Worm (Caenorhabditis elegans) whole organism, L4 larva: ENCODE results near the gene ZC239.4.
A peak's percentile ranks its signal among the peaks of the same experiment; 100 is the strongest.

Experiments used
- R02D3.7 ChIP-seq: fragments of 150-350 bp; sonication (generic microtip); optimal IDR thresholded peaks from 3 replicates; lab custom pipeline; 2014; ENCODE audit warnings: missing biosample characterization, missing genetic modification characterization
- T20F7.1 ChIP-seq: fragments of 200-800 bp; sonication (Bioruptor generic); optimal IDR thresholded peaks from 2 replicates; lab custom pipeline; 2018; ENCODE audit warnings: mild to moderate bottlenecking, missing genetic modification characterization, missing compliant biosample characterization
- ZK337.2 ChIP-seq: fragments of 200-800 bp; sonication (Bioruptor generic); IDR thresholded peaks from 2 replicates; pipeline ENCODE4 v1.3.6; 2022; ENCODE audit warnings: missing genetic modification reagents, missing genetic modification characterization, missing compliant biosample characterization
- ZK546.5 ChIP-seq, 2 experiments: sonication (generic microtip); optimal IDR thresholded peaks; 2 replicates each; lab custom pipeline; 2017; ENCODE audit warnings: missing biosample characterization in 2 of 2, missing genetic modification characterization in 2 of 2
- aha-1 ChIP-seq: fragments of 150-350 bp; peaks from one replicate; lab custom pipeline; 2014; ENCODE audit warnings: missing biosample characterization, missing genetic modification characterization
- ama-1 ChIP-seq: fragments of 150-350 bp; optimal IDR thresholded peaks from 2 replicates; lab custom pipeline; 2014; ENCODE audit warnings: inconsistent platforms, mixed read lengths
- ceh-28 ChIP-seq: fragments of 150-350 bp; optimal IDR thresholded peaks from 2 replicates; lab custom pipeline; 2014; ENCODE audit warnings: missing biosample characterization, missing genetic modification reagents, missing genetic modification characterization
- ceh-32 ChIP-seq: sonication (generic microtip); optimal IDR thresholded peaks from 2 replicates; lab custom pipeline; 2016; ENCODE audit warnings: mild to moderate bottlenecking, missing genetic modification characterization, missing compliant biosample characterization; ENCODE audit not compliant: poor library complexity
- ces-1 ChIP-seq: fragments of 150-350 bp; sonication (generic microtip); optimal IDR thresholded peaks from 4 replicates; lab custom pipeline; 2014; ENCODE audit warnings: missing biosample characterization, missing genetic modification reagents, missing genetic modification characterization
- daf-16 ChIP-seq, 3 experiments: sonication (generic microtip); optimal IDR thresholded peaks; 2 replicates each; lab custom pipeline; 2016 to 2017; ENCODE audit warnings: missing genetic modification characterization in 3 of 3, missing genetic modification reagents in 3 of 3, mild to moderate bottlenecking in 2 of 3, missing compliant biosample characterization in 2 of 3, missing biosample characterization in 1 of 3, moderate library complexity in 1 of 3
- dmd-6 ChIP-seq: fragments of 200-800 bp; sonication (Bioruptor generic); IDR thresholded peaks from 2 replicates; pipeline ENCODE4 v1.3.6; 2022; ENCODE audit warnings: missing genetic modification reagents, missing genetic modification characterization, missing compliant biosample characterization
- dve-1 ChIP-seq: sonication (generic microtip); optimal IDR thresholded peaks from 2 replicates; lab custom pipeline; 2017; ENCODE audit warnings: antibody characterized with exemption, mild to moderate bottlenecking, missing genetic modification characterization, missing compliant biosample characterization; ENCODE audit not compliant: insufficient read depth
- egl-27 ChIP-seq: sonication (generic microtip); optimal IDR thresholded peaks from 3 replicates; lab custom pipeline; 2017; ENCODE audit warnings: missing biosample characterization, missing genetic modification reagents, missing genetic modification characterization
- hlh-11 ChIP-seq: fragments of 200-800 bp; sonication (Bioruptor generic); optimal IDR thresholded peaks from 2 replicates; lab custom pipeline; 2018; ENCODE audit warnings: mild to moderate bottlenecking, missing genetic modification characterization, missing compliant biosample characterization
- jun-1 ChIP-seq: fragments of 150-350 bp; optimal IDR thresholded peaks from 2 replicates; lab custom pipeline; 2014; ENCODE audit warnings: missing biosample characterization, missing genetic modification reagents, missing genetic modification characterization
- lin-15B ChIP-seq: fragments of 150-350 bp; sonication (generic microtip); optimal IDR thresholded peaks from 3 replicates; lab custom pipeline; 2014; ENCODE audit warnings: missing biosample characterization, missing genetic modification characterization
- lin-38 ChIP-seq: fragments of 200-800 bp; sonication (Bioruptor generic); IDR thresholded peaks from 2 replicates; pipeline ENCODE4 v1.3.6; 2022; ENCODE audit warnings: missing genetic modification reagents, missing genetic modification characterization, missing compliant biosample characterization
- lin-39 ChIP-seq: fragments of 150-350 bp; optimal IDR thresholded peaks from 2 replicates; lab custom pipeline; 2014; ENCODE audit warnings: missing biosample characterization, missing genetic modification reagents, missing genetic modification characterization
- madf-5 ChIP-seq, 2 experiments: fragments of 200-800 bp; sonication (Bioruptor generic); IDR thresholded peaks; 2 replicates each; pipeline ENCODE4 v1.3.6; 2022; ENCODE audit warnings: missing compliant biosample characterization in 2 of 2, missing genetic modification characterization in 2 of 2
- mxl-2 ChIP-seq: fragments of 200-800 bp; sonication (Bioruptor generic); conservative IDR thresholded peaks from 2 replicates; pipeline ENCODE4 v1.3.6; 2022; ENCODE audit warnings: missing genetic modification reagents, missing genetic modification characterization, missing compliant biosample characterization
- nhr-10 ChIP-seq: fragments of 150-350 bp; optimal IDR thresholded peaks from 2 replicates; lab custom pipeline; 2014; ENCODE audit warnings: missing biosample characterization, missing genetic modification characterization
- nhr-11 ChIP-seq: fragments of 150-350 bp; optimal IDR thresholded peaks from 2 replicates; lab custom pipeline; 2014; ENCODE audit warnings: missing biosample characterization, missing genetic modification characterization
- nhr-111 ChIP-seq: fragments of 200-800 bp; sonication (Bioruptor generic); optimal IDR thresholded peaks from 2 replicates; lab custom pipeline; 2018; ENCODE audit warnings: mild to moderate bottlenecking, missing genetic modification characterization, missing compliant biosample characterization
- nhr-28 ChIP-seq: fragments of 150-350 bp; optimal IDR thresholded peaks from 2 replicates; lab custom pipeline; 2014; ENCODE audit warnings: missing biosample characterization, missing genetic modification characterization
- nhr-48 ChIP-seq: sonication (generic microtip); optimal IDR thresholded peaks from 2 replicates; lab custom pipeline; 2016; ENCODE audit warnings: mild to moderate bottlenecking, missing genetic modification characterization, missing compliant biosample characterization
- php-3 ChIP-seq: fragments of 200-800 bp; sonication (Bioruptor generic); IDR thresholded peaks from 2 replicates; pipeline ENCODE4 v1.3.6; 2022; ENCODE audit warnings: missing genetic modification reagents, missing genetic modification characterization, missing compliant biosample characterization
- pqm-1 ChIP-seq: sonication (generic microtip); optimal IDR thresholded peaks from 2 replicates; lab custom pipeline; 2017; ENCODE audit warnings: missing biosample characterization, missing genetic modification characterization
- rbr-2 ChIP-seq: sonication (generic microtip); optimal IDR thresholded peaks from 2 replicates; lab custom pipeline; 2016; ENCODE audit warnings: missing genotype, missing genetic modification characterization, missing compliant biosample characterization
- set-16 ChIP-seq: fragments of 200-800 bp; sonication (Bioruptor generic); IDR thresholded peaks from 2 replicates; pipeline ENCODE4 v1.3.6; 2022; ENCODE audit warnings: missing genetic modification reagents, missing genetic modification characterization, missing compliant biosample characterization
- snpc-1.2 ChIP-seq: fragments of 200-800 bp; sonication (Bioruptor generic); IDR thresholded peaks from 2 replicates; pipeline ENCODE4 v1.3.6; 2022; ENCODE audit warnings: missing genetic modification reagents, missing genetic modification characterization, missing compliant biosample characterization
- tag-97 ChIP-seq: fragments of 200-800 bp; sonication (Bioruptor generic); IDR thresholded peaks from 2 replicates; pipeline ENCODE4 v1.3.6; 2022; ENCODE audit warnings: missing genetic modification characterization, missing compliant biosample characterization
- unc-130 ChIP-seq: sonication (generic microtip); optimal IDR thresholded peaks from 2 replicates; lab custom pipeline; 2016; ENCODE audit warnings: missing genetic modification reagents, missing genetic modification characterization, missing compliant biosample characterization
- ztf-11 ChIP-seq: fragments of 150-350 bp; optimal IDR thresholded peaks from 2 replicates; lab custom pipeline; 2014; ENCODE audit warnings: missing biosample characterization, missing genetic modification characterization

The ZC239.4 gene

DNA sequence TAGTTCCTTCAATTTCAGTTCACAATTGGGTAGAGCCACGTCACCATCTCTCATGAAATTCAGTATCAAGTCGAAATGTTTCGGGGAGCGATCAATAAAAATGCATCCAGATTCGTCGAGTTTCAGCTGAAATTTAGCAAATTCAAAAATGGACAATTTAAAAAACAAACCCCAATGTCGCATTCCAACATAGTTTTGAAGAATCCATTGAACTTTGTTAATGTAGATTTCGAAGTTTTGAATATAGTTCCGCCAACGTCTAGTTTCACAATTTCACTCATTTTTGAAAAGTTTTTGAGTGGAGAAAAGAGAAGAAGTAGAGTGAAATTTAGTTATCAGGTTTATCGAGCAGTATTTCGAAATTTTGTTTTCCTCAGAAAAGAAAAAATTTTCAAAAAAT lies 7.7 kb downstream of the ZC239.4 start, which contains the start of gene ZC239.14:
ZC239.14 (minus strand) TSS at position 305 of the 400 bp plus-strand sequence.
- TF ChIP-seq nhr-10 (tag; lab: Kevin White, UChicago) = no peak
- no peak for TF ChIP-seq ztf-11
- TF ChIP-seq aha-1 (tag; lab: Kevin White, UChicago) = peak; percentile 91
- TF ChIP-seq R02D3.7 (tag; lab: Kevin White, UChicago) = no peak
- TF ChIP-seq madf-5 (GFP tag; IDR thresholded peaks at IDR 0.05; lab: Robert Waterston, UW) = no peak
- TF ChIP-seq snpc-1.2 (GFP tag; lab: Robert Waterston, UW) = no peak
- TF ChIP-seq unc-130 (GFP tag; lab: Kevin White, UChicago) = no peak

DNA sequence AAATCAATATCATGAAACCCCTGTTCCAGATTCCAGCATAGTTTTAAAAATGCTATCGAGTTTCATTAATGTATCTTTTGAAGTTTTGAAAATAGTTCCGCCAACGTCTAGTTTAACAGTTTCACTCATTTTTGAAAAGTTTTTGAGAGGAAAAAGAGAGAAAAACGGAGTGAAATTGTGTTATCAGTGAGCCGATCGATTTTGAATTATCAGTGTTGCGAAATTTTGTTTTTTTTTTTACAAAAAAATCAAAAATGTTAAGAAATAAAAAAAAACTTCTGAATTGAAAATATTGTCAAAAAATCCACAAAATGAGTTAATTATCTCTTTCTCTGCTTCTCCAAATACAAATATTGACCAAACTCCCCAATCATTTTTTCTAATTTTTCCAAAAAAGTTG lies 8.7 kb downstream of the ZC239.4 start, which contains the start of gene ZC239.13:
ZC239.13 (minus strand) TSS at position 154 of the 400 bp plus-strand sequence.
- TF ChIP-seq lin-39 (tag; lab: Kevin White, UChicago) (no peak), ama-1 (lab: Kevin White, UChicago) (no peak), pqm-1 (peak; percentile 26), T20F7.1 (no peak)
- TF ChIP-seq, all 104 proteins: peak for 1

DNA sequence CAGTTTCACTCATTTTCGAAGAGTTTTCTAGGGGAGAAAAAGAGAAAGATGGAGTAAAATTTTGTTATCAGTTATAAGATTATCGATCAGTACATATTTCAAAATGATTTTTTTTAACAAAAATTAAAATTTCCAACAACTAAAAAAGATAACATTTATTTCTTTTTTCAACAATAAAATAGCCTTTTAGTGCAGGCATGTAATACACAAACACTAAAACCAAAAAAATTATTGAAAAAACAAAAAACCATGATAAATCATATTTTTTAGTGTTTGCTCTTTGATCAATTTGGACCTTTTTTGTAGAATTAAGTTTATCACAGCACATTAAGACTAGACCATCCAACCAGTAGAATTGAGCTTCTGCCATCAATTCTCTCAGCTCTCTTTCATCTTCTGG lies 10.6 kb downstream of the ZC239.4 start, which contains the start of gene ZC239.15:
ZC239.15 (minus strand) TSS at position 101 of the 400 bp plus-strand sequence.
- TF ChIP-seq lin-15B (tag; lab: Kevin White, UChicago) (no peak), daf-16 (GFP tag; optimal IDR thresholded peaks at IDR 0.05; lab: Kevin White, UChicago) (no peak), daf-16 (tag; optimal IDR thresholded peaks at IDR 0.05; lab: Kevin White, UChicago) (peak; percentile 2), aha-1 (tag; lab: Kevin White, UChicago) (peak; percentile 16)

DNA sequence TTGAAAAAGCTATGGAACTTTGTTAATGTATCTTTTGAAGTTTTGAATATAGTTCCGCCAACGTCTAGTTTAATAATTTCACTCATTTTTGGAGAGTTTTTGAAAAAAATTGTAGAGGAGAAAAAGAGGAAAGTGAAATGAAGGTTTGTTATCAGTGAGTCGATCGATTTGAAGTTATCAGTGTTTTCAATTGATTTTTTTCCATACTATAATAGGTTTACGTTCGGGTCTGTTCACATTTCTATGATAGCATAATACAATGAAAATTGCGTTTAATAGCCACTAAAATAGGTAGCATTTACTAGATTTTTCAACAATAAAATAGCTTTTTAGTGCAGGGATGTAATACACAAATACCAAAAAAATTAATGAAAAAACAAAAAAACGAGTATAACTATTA lies 11.2 kb downstream of the ZC239.4 start, which contains the start of gene ZC239.16:
ZC239.16 (minus strand) TSS at position 120 of the 400 bp plus-strand sequence.
- TF ChIP-seq ztf-11 = no peak
- TF ChIP-seq ceh-28 (tag; lab: Kevin White, UChicago) = no peak
- no peak for TF ChIP-seq nhr-11 (tag; lab: Kevin White, UChicago)
- TF ChIP-seq php-3 = peak; percentile 27; the same call in 1 of the 2 replicates
- peak; percentile 38 for TF ChIP-seq pqm-1
- 0 out of 2 replicates have a peak, but pooled peaks have one; percentile 8 for TF ChIP-seq dmd-6 (GFP tag; lab: Robert Waterston, UW)
- peak; percentile 23 for TF ChIP-seq dve-1 (tag; lab: Kevin White, UChicago)
- no peak for TF ChIP-seq daf-16 (GFP tag; optimal IDR thresholded peaks at IDR 0.05; lab: Kevin White, UChicago)
- peak; percentile 61 for TF ChIP-seq daf-16 (tag; optimal IDR thresholded peaks at IDR 0.05; lab: Kevin White, UChicago)
- no peak for TF ChIP-seq lin-38 (GFP tag; lab: Robert Waterston, UW)
- no peak for TF ChIP-seq set-16 (GFP tag; lab: Robert Waterston, UW)
- peak; percentile 50 for TF ChIP-seq nhr-28

DNA sequence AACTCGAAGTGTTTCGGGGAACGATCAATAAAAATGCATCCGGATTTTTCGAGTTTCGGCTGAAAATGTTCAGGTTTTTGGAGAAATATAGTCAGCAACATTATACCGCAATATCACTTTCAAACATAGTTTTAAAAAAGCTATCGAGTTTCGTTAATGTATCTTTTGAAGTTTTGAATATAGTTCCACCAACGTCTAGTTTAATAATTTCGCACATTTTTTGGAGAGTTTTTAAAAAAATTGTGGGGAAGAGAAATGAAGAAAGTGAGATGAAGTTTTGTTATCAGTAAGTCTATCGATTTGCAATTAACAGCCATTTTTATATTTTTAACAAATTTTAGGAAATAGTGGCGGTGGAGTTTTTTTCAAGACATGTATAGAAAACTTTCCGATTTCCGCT lies 11.8 kb downstream of the ZC239.4 start, which contains the start of gene ZC239.17:
ZC239.17 (minus strand) TSS at position 101 of the 400 bp plus-strand sequence.
- TF ChIP-seq ZK546.5 (tag; optimal IDR thresholded peaks at IDR 0.05; lab: Kevin White, UChicago) (no peak), egl-27 (no peak), hlh-11 (tag; lab: Kevin White, UChicago) (no peak), ces-1 (GFP tag; lab: Kevin White, UChicago) (no peak), mxl-2 (no peak), jun-1 (tag; lab: Kevin White, UChicago) (no peak), tag-97 (GFP tag; lab: Robert Waterston, UW) (no peak), ZK337.2 (GFP tag; lab: Robert Waterston, UW) (no peak), nhr-48 (tag; lab: Kevin White, UChicago) (no peak), ztf-11 (no peak), rbr-2 (tag; lab: Kevin White, UChicago) (no peak), nhr-111 (GFP tag; lab: Kevin White, UChicago) (no peak), ceh-32 (no peak)
